Fruit fly (Drosophila melanogaster) whole organism, wandering third instar larva: ENCODE measurements around the gene CG2652.

Source experiments
- Abd-B ChIP-seq: fragments of >200 bp; optimal IDR thresholded peaks from 2 replicates; lab custom pipeline; 2017; ENCODE audit warnings: missing biosample characterization, missing genetic modification characterization
- CG32264 ChIP-seq: fragments of 200-800 bp; sonication (Bioruptor generic); optimal IDR thresholded peaks from 2 replicates; lab custom pipeline; 2016; ENCODE audit warnings: missing biosample characterization, missing genetic modification characterization
- CG9705 ChIP-seq: fragments of 200-800 bp; sonication (Bioruptor generic); optimal IDR thresholded peaks from 2 replicates; lab custom pipeline; 2018; ENCODE audit warnings: missing biosample characterization, mild to moderate bottlenecking, missing genetic modification characterization
- Dif ChIP-seq: fragments of 200-275, 200-300 bp; sonication (Bioruptor generic); optimal IDR thresholded peaks from 2 replicates; lab custom pipeline; 2018; ENCODE audit warnings: missing biosample characterization, missing genetic modification characterization; ENCODE audit not compliant: partially characterized antibody
- HLH106 ChIP-seq: fragments of 200-800 bp; optimal IDR thresholded peaks from 3 replicates; lab custom pipeline; 2019; ENCODE audit warnings: missing biosample characterization, mild to moderate bottlenecking, missing genetic modification characterization, moderate library complexity
- Hnf4 ChIP-seq: fragments of 200-800 bp; sonication (Bioruptor generic); optimal IDR thresholded peaks from 2 replicates; lab custom pipeline; 2016; ENCODE audit warnings: missing biosample characterization, mild to moderate bottlenecking, missing genetic modification characterization
- Hr78 ChIP-seq: fragments of >200 bp; optimal IDR thresholded peaks from 2 replicates; lab custom pipeline; 2017; ENCODE audit warnings: missing biosample characterization, missing genetic modification characterization
- Hr83 ChIP-seq: fragments of 200-300 bp; sonication (Bioruptor generic); optimal IDR thresholded peaks from 2 replicates; lab custom pipeline; 2016; ENCODE audit warnings: missing biosample characterization, mild to moderate bottlenecking, missing genetic modification characterization, moderate library complexity; ENCODE audit not compliant: poor library complexity, severe bottlenecking
- Myc ChIP-seq: fragments of >200 bp; optimal IDR thresholded peaks from 2 replicates; lab custom pipeline; 2017
- N ChIP-seq: fragments of >200 bp; optimal IDR thresholded peaks from 2 replicates; lab custom pipeline; 2018; ENCODE audit warnings: missing biosample characterization, missing external identifiers, missing genetic modification characterization
- OdsH ChIP-seq: fragments of 200-800 bp; sonication (Bioruptor generic); optimal IDR thresholded peaks from 2 replicates; lab custom pipeline; 2016; ENCODE audit warnings: missing biosample characterization, mild to moderate bottlenecking, missing genetic modification characterization
- Rel ChIP-seq, 2 experiments: fragments of 200-800 bp; sonication (Bioruptor generic) in 1 of 2; optimal IDR thresholded peaks; 2 replicates in 1 of 2; 3 replicates in 1 of 2; lab custom pipeline; 2016 to 2019; ENCODE audit warnings: mild to moderate bottlenecking in 2 of 2, missing biosample characterization in 2 of 2, missing genetic modification characterization in 2 of 2, moderate library complexity in 1 of 2
- Vsx2 ChIP-seq: fragments of 200-300, 225-300 bp; sonication (Bioruptor generic); optimal IDR thresholded peaks from 2 replicates; lab custom pipeline; 2018; ENCODE audit warnings: missing biosample characterization, missing genetic modification characterization; ENCODE audit not compliant: partially characterized antibody
- br ChIP-seq: fragments of 200-800 bp; sonication (Bioruptor generic); optimal IDR thresholded peaks from 2 replicates; lab custom pipeline; 2016; ENCODE audit warnings: missing biosample characterization, missing genetic modification characterization
- dl ChIP-seq, 2 experiments: fragments of 175-275, 200-275 bp in 1 of 2; fragments of 200-275 bp in 1 of 2; sonication (Bioruptor generic); optimal IDR thresholded peaks; lab custom pipeline; 2018; ENCODE audit warnings: mild to moderate bottlenecking in 2 of 2, missing biosample characterization in 2 of 2, missing genetic modification characterization in 2 of 2, moderate library complexity in 2 of 2; ENCODE audit not compliant: partially characterized antibody in 2 of 2, insufficient read depth in 1 of 2
- ey ChIP-seq: fragments of 200-800 bp; sonication (Bioruptor generic); optimal IDR thresholded peaks from 2 replicates; lab custom pipeline; 2016; ENCODE audit warnings: missing biosample characterization, missing genetic modification characterization
- foxo ChIP-seq, 2 experiments: fragments of 200-800 bp; sonication (Bioruptor generic); optimal IDR thresholded peaks; 2 replicates in 1 of 2; 3 replicates in 1 of 2; lab custom pipeline; 2016 to 2017; ENCODE audit warnings: missing biosample characterization in 2 of 2, missing genetic modification characterization in 2 of 2
- fru ChIP-seq: fragments of 200-800 bp; sonication (Bioruptor generic); optimal IDR thresholded peaks from 3 replicates; lab custom pipeline; 2016; ENCODE audit warnings: missing biosample characterization, mild to moderate bottlenecking, missing genetic modification characterization
- h ChIP-seq: fragments of 200-800 bp; sonication (Bioruptor generic); optimal IDR thresholded peaks from 3 replicates; lab custom pipeline; 2016; ENCODE audit warnings: missing biosample characterization, mild to moderate bottlenecking, missing genetic modification characterization
- jim ChIP-seq: fragments of 175-275, 200-325 bp; sonication (Bioruptor generic); optimal IDR thresholded peaks from 2 replicates; lab custom pipeline; 2016; ENCODE audit warnings: missing biosample characterization, mild to moderate bottlenecking, missing genetic modification characterization
- lola ChIP-seq: fragments of >200 bp; optimal IDR thresholded peaks from 2 replicates; lab custom pipeline; 2017; ENCODE audit warnings: missing biosample characterization, missing genetic modification characterization
- psq ChIP-seq: fragments of 200-800 bp; sonication (Bioruptor generic); optimal IDR thresholded peaks from 3 replicates; lab custom pipeline; 2017; ENCODE audit warnings: missing biosample characterization, mild to moderate bottlenecking, missing genetic modification characterization, moderate library complexity
- rgr ChIP-seq: fragments of 200-800 bp; sonication (Bioruptor generic); optimal IDR thresholded peaks from 3 replicates; lab custom pipeline; 2016; ENCODE audit warnings: missing biosample characterization, mild to moderate bottlenecking, missing genetic modification characterization
- sv ChIP-seq: fragments of 200-800 bp; sonication (Bioruptor generic); optimal IDR thresholded peaks from 3 replicates; lab custom pipeline; 2016; ENCODE audit warnings: missing biosample characterization, missing genetic modification characterization
- tai ChIP-seq: sonication (Bioruptor generic); optimal IDR thresholded peaks from 2 replicates; lab custom pipeline; 2016; ENCODE audit warnings: missing biosample characterization, missing genetic modification characterization
- usp ChIP-seq: fragments of >200 bp; optimal IDR thresholded peaks from 2 replicates; lab custom pipeline; 2017; ENCODE audit warnings: missing biosample characterization, missing genetic modification characterization
- woc ChIP-seq: sonication (Bioruptor generic); optimal IDR thresholded peaks from 2 replicates; lab custom pipeline; 2016; ENCODE audit warnings: missing biosample characterization, mild to moderate bottlenecking, missing genetic modification characterization

Gene CG2652

dm6 chrX:2726420-2726819 lies 43.7 kb upstream of the CG2652 start, which contains the start of gene vilya:
vilya (plus strand) TSS chrX:2726678.
- TF ChIP-seq h (GFP tag; lab: Kevin White, UChicago) (no peak), OdsH (GFP tag; lab: Kevin White, UChicago) (no peak), Hr78 (GFP tag; lab: Kevin White, UChicago) (no peak)

- TF ChIP-seq Hr83 (GFP tag; lab: Kevin White, UChicago) (peak; percentile 42), Hnf4 (GFP tag; lab: Kevin White, UChicago) (no peak)
Measured at dm6 chrX:2720122-2720521, 37.4 kb upstream of the CG2652 start, which contains the start of gene CG2701. CG2701 (minus strand) TSS chrX:2720327.

- TF ChIP-seq jim (no peak), Vsx2 (GFP tag; lab: Kevin White, UChicago) (peak; percentile 96), Hr78 (GFP tag; lab: Kevin White, UChicago) (no peak), sv (GFP tag; lab: Kevin White, UChicago) (no peak), N (GFP tag; lab: Kevin White, UChicago) (no peak), CG32264 (GFP tag; lab: Kevin White, UChicago) (no peak), OdsH (GFP tag; lab: Kevin White, UChicago) (no peak), Dif (GFP tag; lab: Kevin White, UChicago) (peak; percentile 84), foxo (GFP tag; optimal IDR thresholded peaks at IDR 0.05; lab: Kevin White, UChicago) (no peak), HLH106 (tag; lab: Kevin White, UChicago) (peak; percentile 14), psq (no peak), tai (GFP tag; lab: Kevin White, UChicago) (no peak), CG9705 (GFP tag; lab: Kevin White, UChicago) (no peak)
Measured at dm6 chrX:2714730-2715129, 32.0 kb upstream of the CG2652 start.

dm6 chrX:2713776-2714175 lies 31.0 kb upstream of the CG2652 start, which contains the start of the genes CG2685 and CG2694:
CG2685 (minus strand) TSS chrX:2713960.
CG2694 (plus strand) TSS chrX:2714079.
- TF ChIP-seq rgr (GFP tag; lab: Kevin White, UChicago), result peak; percentile 9
- no peak for TF ChIP-seq dl (GFP tag; optimal IDR thresholded peaks at IDR 0.05; lab: Kevin White, UChicago; ENCODE audit: insufficient read depth in 1 of 2, partially characterized antibody in 2 of 2)
- no peak for TF ChIP-seq N (GFP tag; lab: Kevin White, UChicago)
- no peak for TF ChIP-seq Abd-B (GFP tag; lab: Kevin White, UChicago)
- TF ChIP-seq Dif (GFP tag; lab: Kevin White, UChicago), result no peak
- TF ChIP-seq HLH106 (tag; lab: Kevin White, UChicago), result no peak
- TF ChIP-seq Myc, result peak; percentile 24
- peak in 1 of 2 experiments; percentile 10 for TF ChIP-seq foxo (GFP tag; optimal IDR thresholded peaks at IDR 0.05; lab: Kevin White, UChicago)
- no peak for TF ChIP-seq CG9705 (GFP tag; lab: Kevin White, UChicago)
- no peak for TF ChIP-seq woc (GFP tag; lab: Kevin White, UChicago)
- TF ChIP-seq, all 38 proteins: peak for 3

dm6 chrX:2708156-2708734 lies 25.5 kb upstream of the CG2652 start, which contains the start of gene CG2681:
CG2681 (plus strand) TSS chrX:2708684.
- TF ChIP-seq Rel (GFP tag; optimal IDR thresholded peaks at IDR 0.05; lab: Kevin White, UChicago), result no peak
- TF ChIP-seq Rel (tag; optimal IDR thresholded peaks at IDR 0.05; lab: Kevin White, UChicago), result no peak
- TF ChIP-seq h (GFP tag; lab: Kevin White, UChicago), result peak; percentile 9
- peak; percentile 26 for TF ChIP-seq rgr (GFP tag; lab: Kevin White, UChicago)
- TF ChIP-seq Hr83 (GFP tag; lab: Kevin White, UChicago), result no peak
- TF ChIP-seq lola, result no peak
- TF ChIP-seq OdsH (GFP tag; lab: Kevin White, UChicago), result peak; percentile 14
- TF ChIP-seq br, result no peak
- no peak for TF ChIP-seq jim
- TF ChIP-seq psq, result no peak
- no peak for TF ChIP-seq sv (GFP tag; lab: Kevin White, UChicago)
- TF ChIP-seq foxo (GFP tag; optimal IDR thresholded peaks at IDR 0.05; lab: Kevin White, UChicago), result peak in 1 of 2 experiments; percentile 43
- TF ChIP-seq ey, result peak; percentile 42
- peak; percentile 18 for TF ChIP-seq fru
- TF ChIP-seq usp (GFP tag; lab: Kevin White, UChicago), result no peak
